Worm (Caenorhabditis elegans): ENCODE data around the gene Y54G11A.14.
A peak's percentile ranks its signal among the peaks of the same experiment; 100 is the strongest.

Y54G11A.14 gene

ce11 chrII:14357936-14358416 lies 40.0 kb downstream of the Y54G11A.14 start, which contains the start of the genes agl-1 and pfs-2 (continued):
- TF ChIP-seq nhr-25 (tag; optimal IDR thresholded peaks at IDR 0.05) (peak; percentile 42), crh-2 (tag; optimal IDR thresholded peaks at IDR 0.05) (peak; percentile 82), C34F6.9 (tag; optimal IDR thresholded peaks at IDR 0.05) (peak; percentile 91), skn-1 (tag; optimal IDR thresholded peaks at IDR 0.05) (no peak), nhr-237 (tag; optimal IDR thresholded peaks at IDR 0.05) (no peak), alr-1 (tag; optimal IDR thresholded peaks at IDR 0.05) (no peak), lin-11 (tag; optimal IDR thresholded peaks at IDR 0.05) (peak; percentile 7), nhr-23 (tag; optimal IDR thresholded peaks at IDR 0.05) (no peak)

ce11 chrII:14359007-14359406 lies 41.0 kb downstream of the Y54G11A.14 start:
- TF ChIP-seq gmeb-1 (tag; optimal IDR thresholded peaks at IDR 0.05) (no peak), C34F6.9 (tag; optimal IDR thresholded peaks at IDR 0.05) (no peak), mbf-1 (tag; optimal IDR thresholded peaks at IDR 0.05) (no peak), dmd-4 (tag; optimal IDR thresholded peaks at IDR 0.05) (no peak), crh-2 (tag; optimal IDR thresholded peaks at IDR 0.05) (no peak), ama-1 (optimal IDR thresholded peaks at IDR 0.05) (no peak), ZK546.5 (tag; optimal IDR thresholded peaks at IDR 0.05) (no peak), nhr-237 (tag; optimal IDR thresholded peaks at IDR 0.05) (no peak)

ce11 chrII:14360675-14361074 lies 42.7 kb downstream of the Y54G11A.14 start:
- TF ChIP-seq nhr-25 (tag; optimal IDR thresholded peaks at IDR 0.05), result no peak
- TF ChIP-seq ztf-11 (tag; optimal IDR thresholded peaks at IDR 0.05), result no peak
- no peak for TF ChIP-seq sma-9 (GFP tag; optimal IDR thresholded peaks at IDR 0.05)
- no peak for TF ChIP-seq sma-9 (tag; optimal IDR thresholded peaks at IDR 0.05)
- TF ChIP-seq crh-2 (tag; optimal IDR thresholded peaks at IDR 0.05), result no peak
- no peak for TF ChIP-seq ztf-4 (tag; optimal IDR thresholded peaks at IDR 0.05)
- no peak for TF ChIP-seq lsy-2 (tag; optimal IDR thresholded peaks at IDR 0.05)
- no peak for TF ChIP-seq zag-1 (tag; optimal IDR thresholded peaks at IDR 0.05)
- TF ChIP-seq aly-2 (tag; optimal IDR thresholded peaks at IDR 0.05), result no peak
- no peak for TF ChIP-seq gmeb-1 (tag; optimal IDR thresholded peaks at IDR 0.05)
- TF ChIP-seq R02D3.7 (tag; optimal IDR thresholded peaks at IDR 0.05), result no peak
- TF ChIP-seq lin-39 (tag; optimal IDR thresholded peaks at IDR 0.05), result no peak
- TF ChIP-seq unc-62 (GFP tag; optimal IDR thresholded peaks at IDR 0.05), result no peak

ce11 chrII:14361719-14362118 lies 43.8 kb downstream of the Y54G11A.14 start, which contains the start of gene tebp-1:
Gene tebp-1, plus strand, starts transcription at chrII:14362019.
- TF ChIP-seq Y55F3AM.14 (GFP tag; optimal IDR thresholded peaks at IDR 0.05) (no peak), egl-27 (tag; optimal IDR thresholded peaks at IDR 0.05) (no peak), nhr-25 (tag; optimal IDR thresholded peaks at IDR 0.05) (no peak), aly-2 (tag; optimal IDR thresholded peaks at IDR 0.05) (no peak), mab-5 (tag; optimal IDR thresholded peaks at IDR 0.05) (no peak), elt-3 (tag; optimal IDR thresholded peaks at IDR 0.05) (no peak), peb-1 (tag; optimal IDR thresholded peaks at IDR 0.05) (no peak), unc-39 (tag; optimal IDR thresholded peaks at IDR 0.05) (no peak), ZK546.5 (tag; optimal IDR thresholded peaks at IDR 0.05) (no peak)

ce11 chrII:14365182-14365751 lies 47.3 kb downstream of the Y54G11A.14 start, which contains the start of gene imb-2:
Gene imb-2, plus strand, starts transcription at chrII:14365701.
- TF ChIP-seq mab-5 (tag; optimal IDR thresholded peaks at IDR 0.05) (peak; percentile 43), sem-4 (tag; optimal IDR thresholded peaks at IDR 0.05) (no peak), lin-11 (tag; optimal IDR thresholded peaks at IDR 0.05) (peak; percentile 66), unc-39 (tag; optimal IDR thresholded peaks at IDR 0.05) (no peak), ceh-16 (tag; optimal IDR thresholded peaks at IDR 0.05) (no peak), ztf-4 (tag; optimal IDR thresholded peaks at IDR 0.05) (no peak), fos-1 (tag; optimal IDR thresholded peaks at IDR 0.05) (peak; percentile 18), lin-13 (GFP tag; optimal IDR thresholded peaks at IDR 0.05) (no peak), C34F6.9 (tag; optimal IDR thresholded peaks at IDR 0.05) (peak; percentile 68), nhr-11 (tag; optimal IDR thresholded peaks at IDR 0.05) (no peak), crh-2 (tag; optimal IDR thresholded peaks at IDR 0.05) (peak; percentile 60), lsy-2 (tag; optimal IDR thresholded peaks at IDR 0.05) (peak; percentile 23 to 88), snpc-4 (tag; optimal IDR thresholded peaks at IDR 0.05) (peak; percentile 6), unc-55 (GFP tag; optimal IDR thresholded peaks at IDR 0.05) (peak; percentile 80), zag-1 (tag; optimal IDR thresholded peaks at IDR 0.05) (peak; percentile 45), elt-1 (tag; optimal IDR thresholded peaks at IDR 0.05) (no peak), ama-1 (optimal IDR thresholded peaks at IDR 0.05) (no peak), nhr-129 (tag; optimal IDR thresholded peaks at IDR 0.05) (peak; percentile 44), nhr-77 (tag; optimal IDR thresholded peaks at IDR 0.05) (no peak)

Data from whole organism, L2 larva.